Worm (Caenorhabditis elegans) whole organism, L4 larva: ENCODE measurements around the gene hic-1.

Source experiments
- Y105C5A.15 ChIP-seq: fragments of 200-800 bp; sonication (Bioruptor generic); IDR thresholded peaks from 2 replicates; pipeline ENCODE4 v1.3.6; 2022; ENCODE audit warnings: missing genetic modification characterization, missing compliant biosample characterization
- Y48G9A.11 ChIP-seq: fragments of 200-800 bp; sonication (Bioruptor generic); IDR thresholded peaks from 2 replicates; pipeline ENCODE4 v1.3.6; 2022; ENCODE audit warnings: missing genetic modification reagents, missing genetic modification characterization, missing compliant biosample characterization
- daf-8 ChIP-seq: fragments of 200-800 bp; sonication (Bioruptor generic); IDR thresholded peaks from 2 replicates; pipeline ENCODE4 v1.3.6; 2022; ENCODE audit warnings: missing genetic modification characterization, missing compliant biosample characterization
- egl-43 ChIP-seq: fragments of 200-800 bp; sonication (Bioruptor generic); IDR thresholded peaks from 2 replicates; pipeline ENCODE4 v1.3.6; 2022; ENCODE audit warnings: missing genetic modification reagents, missing genetic modification characterization, missing compliant biosample characterization
- gei-8 ChIP-seq: fragments of 200-800 bp; sonication (Bioruptor generic); optimal IDR thresholded peaks from 2 replicates; lab custom pipeline; 2018; ENCODE audit warnings: mild to moderate bottlenecking, missing genetic modification characterization, missing compliant biosample characterization
- jun-1 ChIP-seq: fragments of 150-350 bp; optimal IDR thresholded peaks from 2 replicates; lab custom pipeline; 2014; ENCODE audit warnings: missing biosample characterization, missing genetic modification reagents, missing genetic modification characterization
- lin-13 ChIP-seq: fragments of 150-350 bp; optimal IDR thresholded peaks from 2 replicates; lab custom pipeline; 2014; ENCODE audit warnings: missing biosample characterization, missing genetic modification reagents, missing genetic modification characterization
- mdl-1 ChIP-seq, 2 experiments: fragments of 150-350 bp in 1 of 2; sonication (generic microtip) in 1 of 2; optimal IDR thresholded peaks; 2 replicates each; lab custom pipeline; 2014 to 2017; ENCODE audit warnings: missing biosample characterization in 2 of 2, missing genetic modification characterization in 2 of 2
- nhr-10 ChIP-seq: fragments of 150-350 bp; optimal IDR thresholded peaks from 2 replicates; lab custom pipeline; 2014; ENCODE audit warnings: missing biosample characterization, missing genetic modification characterization
- nhr-25 ChIP-seq: sonication (generic microtip); optimal IDR thresholded peaks from 2 replicates; lab custom pipeline; 2017; ENCODE audit warnings: missing genetic modification characterization, mild to moderate bottlenecking, missing compliant biosample characterization, antibody characterized with exemption, moderate library complexity, borderline replicate concordance; ENCODE audit not compliant: insufficient read depth
- nhr-42 ChIP-seq: fragments of 200-800 bp; sonication (Bioruptor generic); IDR thresholded peaks from 2 replicates; pipeline ENCODE4 v1.3.6; 2022; ENCODE audit warnings: missing genetic modification characterization, missing compliant biosample characterization
- pha-4 ChIP-seq, 2 experiments: fragments of 150-350 bp in 1 of 2; fragments of 200-800 bp in 1 of 2; sonication (Bioruptor generic) in 1 of 2; IDR thresholded peaks in 1 of 2; optimal IDR thresholded peaks in 1 of 2; 2 replicates each; pipeline versions ENCODE4 v1.3.6 to Lab custom; 2014 to 2022; ENCODE audit warnings: missing genetic modification characterization in 2 of 2, missing genetic modification reagents in 2 of 2, missing biosample characterization in 1 of 2, missing compliant biosample characterization in 1 of 2
- unc-62 ChIP-seq, 3 experiments: fragments of 150-350 bp in 1 of 3; sonication (generic microtip); optimal IDR thresholded peaks in 2 of 3; peaks in 1 of 3; 1 replicate in 1 of 3; 2 replicates in 2 of 3; lab custom pipeline; 2014 to 2017; ENCODE audit warnings: missing biosample characterization in 3 of 3, missing genetic modification characterization in 3 of 3, missing genetic modification reagents in 3 of 3, missing genotype in 1 of 3

- no peak for TF ChIP-seq lin-13 (GFP tag; lab: Kevin White, UChicago)
- no peak for TF ChIP-seq daf-8 (GFP tag; lab: Robert Waterston, UW)
- TF ChIP-seq nhr-10 (tag; lab: Kevin White, UChicago), result no peak
- no peak for TF ChIP-seq egl-43 (GFP tag; lab: Robert Waterston, UW)
- no peak for TF ChIP-seq pha-4 (GFP tag; IDR thresholded peaks at IDR 0.05; lab: Robert Waterston, UW)
- TF ChIP-seq pha-4 (tag; optimal IDR thresholded peaks at IDR 0.05; lab: Kevin White, UChicago), result no peak
- TF ChIP-seq Y105C5A.15 (GFP tag; lab: Robert Waterston, UW), result no peak
- TF ChIP-seq nhr-25 (tag; lab: Kevin White, UChicago), result no peak
- TF ChIP-seq unc-62 (GFP tag; optimal IDR thresholded peaks at IDR 0.05 in 1 of 2; lab: Kevin White, UChicago), result no peak
- TF ChIP-seq unc-62 (tag; optimal IDR thresholded peaks at IDR 0.05; lab: Kevin White, UChicago), result no peak
- no peak for TF ChIP-seq jun-1 (tag; lab: Kevin White, UChicago)
- TF ChIP-seq nhr-42 (GFP tag; lab: Robert Waterston, UW), result no peak
- TF ChIP-seq mdl-1 (tag; optimal IDR thresholded peaks at IDR 0.05; lab: Kevin White, UChicago), result no peak
- no peak for TF ChIP-seq gei-8 (GFP tag; lab: Kevin White, UChicago)
- no peak for TF ChIP-seq Y48G9A.11 (GFP tag; lab: Robert Waterston, UW)
These were observed 10.1 kb downstream of the hic-1 start, which contains the start of gene fbxl-4 for ce11 chrX:6588495-6588894.
